Worm (Caenorhabditis elegans): ENCODE results near the gene bbs-8.

- TF ChIP-seq fkh-10 (GFP tag; optimal IDR thresholded peaks at IDR 0.05) (no peak), snpc-4 (tag; optimal IDR thresholded peaks at IDR 0.05) (no peak), nhr-77 (tag; optimal IDR thresholded peaks at IDR 0.05) (no peak), ceh-82 (tag; optimal IDR thresholded peaks at IDR 0.05) (no peak), nhr-25 (tag; optimal IDR thresholded peaks at IDR 0.05) (no peak), aly-2 (tag; optimal IDR thresholded peaks at IDR 0.05) (no peak), nhr-11 (tag; optimal IDR thresholded peaks at IDR 0.05) (no peak), elt-2 (tag; optimal IDR thresholded peaks at IDR 0.05) (no peak), unc-62 (GFP tag; optimal IDR thresholded peaks at IDR 0.05) (no peak), pqm-1 (tag; optimal IDR thresholded peaks at IDR 0.05) (no peak)
These were observed 6.8 kb upstream of the bbs-8 start, which contains the start of gene srh-30 for ce11 chrV:6771645-6772044.

Data from whole organism, L3 larva.